Worm (Caenorhabditis elegans): ENCODE data around the gene srw-16.

DNA sequence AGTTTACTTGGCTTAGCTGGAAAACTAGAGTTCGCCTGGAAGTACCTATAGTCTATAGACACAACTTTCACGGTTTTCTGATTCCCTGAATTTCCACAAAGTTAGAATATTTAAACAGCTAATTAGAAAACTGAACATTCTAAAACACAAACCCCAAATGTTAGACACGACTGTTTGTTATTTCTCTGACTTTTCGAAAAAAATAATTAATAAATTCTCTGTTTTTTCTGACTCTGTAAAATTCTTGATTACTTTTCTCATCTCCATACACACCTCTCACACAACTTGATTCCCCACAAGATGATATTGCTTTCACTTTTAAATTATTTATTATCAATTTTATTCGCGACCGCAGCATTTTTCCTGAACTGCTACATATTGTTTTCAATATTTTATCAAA is 21.1 kb downstream of the srw-16 start, which contains the start of gene srbc-75:
- TF ChIP-seq nhr-77 (tag; optimal IDR thresholded peaks at IDR 0.05) = no peak
- TF ChIP-seq ztf-11 (tag; optimal IDR thresholded peaks at IDR 0.05) = no peak
- TF ChIP-seq fkh-2 (tag; optimal IDR thresholded peaks at IDR 0.05) = no peak
- no peak for TF ChIP-seq mdl-1 (tag; optimal IDR thresholded peaks at IDR 0.05)
- TF ChIP-seq fkh-10 (GFP tag; optimal IDR thresholded peaks at IDR 0.05) = no peak
